Worm (Caenorhabditis elegans): ENCODE measurements around the gene immt-2.

The immt-2 gene

ce11 chrV:16840961-16841360 lies 51.9 kb downstream of the immt-2 start, which contains the start of gene clec-40:
clec-40 (minus strand) TSS chrV:16841061.
- TF ChIP-seq lir-1 (GFP tag; conservative IDR thresholded peaks at IDR 0.05) (no peak), B0336.3 (GFP tag; IDR thresholded peaks at IDR 0.05) (no peak), mcd-1 (GFP tag; IDR thresholded peaks at IDR 0.05) (no peak), lag-1 (GFP tag; IDR thresholded peaks at IDR 0.05) (no peak), lsy-27 (tag; optimal IDR thresholded peaks at IDR 0.05; ENCODE audit: borderline replicate concordance, insufficient read depth) (no peak), mel-28 (tag; optimal IDR thresholded peaks at IDR 0.05; ENCODE audit: borderline replicate concordance) (no peak), egl-18 (GFP tag; IDR thresholded peaks at IDR 0.05) (no peak), rec-8 (tag; optimal IDR thresholded peaks at IDR 0.05) (no peak), F37B4.10 (GFP tag; IDR thresholded peaks at IDR 0.05) (no peak), nhr-90 (tag; optimal IDR thresholded peaks at IDR 0.05) (no peak), mxl-1 (tag; optimal IDR thresholded peaks at IDR 0.05) (no peak), B0261.1 (tag; optimal IDR thresholded peaks at IDR 0.05) (no peak), nhr-27 (tag; optimal IDR thresholded peaks at IDR 0.05) (no peak), zfh-2 (GFP tag; conservative IDR thresholded peaks at IDR 0.05) (no peak), nfya-1 (tag; optimal IDR thresholded peaks at IDR 0.05; ENCODE audit: borderline replicate concordance, insufficient read depth) (no peak)
